Worm (Caenorhabditis elegans) whole organism, L1 larva: ENCODE data around the gene Y116A8C.33.

ENCODE experiments used
- aly-2 ChIP-seq: fragments of 150-350 bp; optimal IDR thresholded peaks from 2 replicates; lab custom pipeline; 2014; ENCODE audit warnings: missing biosample characterization, missing genetic modification characterization
- ama-1 ChIP-seq: fragments of 150-350 bp; optimal IDR thresholded peaks from 2 replicates; lab custom pipeline; 2014
- ceh-63 ChIP-seq: fragments of 200-800 bp; sonication (Bioruptor generic); optimal IDR thresholded peaks from 2 replicates; lab custom pipeline; 2018; ENCODE audit warnings: mild to moderate bottlenecking, missing genetic modification characterization, missing compliant biosample characterization
- ceh-8 ChIP-seq: fragments of 200-800 bp; sonication (Bioruptor generic); optimal IDR thresholded peaks from 2 replicates; lab custom pipeline; 2018; ENCODE audit warnings: mild to moderate bottlenecking, missing genetic modification characterization, moderate library complexity, missing compliant biosample characterization
- ceh-82 ChIP-seq, 3 experiments: fragments of 150-350 bp in 1 of 3; sonication (generic microtip) in 2 of 3; optimal IDR thresholded peaks; 2 replicates each; lab custom pipeline; 2014 to 2017; ENCODE audit warnings: missing biosample characterization in 3 of 3, missing genetic modification characterization in 3 of 3
- ceh-90 ChIP-seq: sonication (generic microtip); optimal IDR thresholded peaks from 2 replicates; lab custom pipeline; 2016; ENCODE audit warnings: missing genetic modification characterization, missing compliant biosample characterization
- ces-1 ChIP-seq: fragments of 150-350 bp; optimal IDR thresholded peaks from 2 replicates; lab custom pipeline; 2014; ENCODE audit warnings: missing biosample characterization, missing genetic modification reagents, missing genetic modification characterization
- dpl-1 ChIP-seq, 3 experiments: fragments of 150-350 bp in 2 of 3; sonication (generic microtip) in 1 of 3; optimal IDR thresholded peaks; 2 replicates each; lab custom pipeline; 2014 to 2017; ENCODE audit warnings: missing biosample characterization in 3 of 3, missing genetic modification characterization in 3 of 3, missing genetic modification reagents in 3 of 3
- dsc-1 ChIP-seq: sonication (generic microtip); optimal IDR thresholded peaks from 2 replicates; lab custom pipeline; 2016; ENCODE audit warnings: mild to moderate bottlenecking, missing genetic modification characterization, missing compliant biosample characterization
- efl-1 ChIP-seq, 4 experiments: fragments of 150-350 bp; optimal IDR thresholded peaks in 3 of 4; peaks in 1 of 4; 1 replicate in 1 of 4; 2 replicates in 3 of 4; lab custom pipeline; 2014; ENCODE audit warnings: missing biosample characterization in 2 of 4, missing genetic modification characterization in 2 of 4, missing genetic modification reagents in 2 of 4
- efl-3 ChIP-seq: fragments of 200-800 bp; sonication (Bioruptor generic); optimal IDR thresholded peaks from 2 replicates; lab custom pipeline; 2018; ENCODE audit warnings: mild to moderate bottlenecking, missing genetic modification characterization, missing compliant biosample characterization
- egl-13 ChIP-seq: sonication (generic microtip); optimal IDR thresholded peaks from 2 replicates; lab custom pipeline; 2016; ENCODE audit warnings: missing genotype, missing genetic modification reagents, missing genetic modification characterization, missing compliant biosample characterization
- elt-2 ChIP-seq: sonication (generic microtip); optimal IDR thresholded peaks from 2 replicates; lab custom pipeline; 2016; ENCODE audit warnings: missing genetic modification characterization, mild to moderate bottlenecking, inconsistent platforms, missing compliant biosample characterization, missing genetic modification reagents
- elt-3 ChIP-seq, 6 experiments: fragments of 150-350 bp in 1 of 6; sonication (generic microtip); optimal IDR thresholded peaks; 2 replicates each; lab custom pipeline; 2017 to 2018; ENCODE audit warnings: missing biosample characterization in 6 of 6, missing genetic modification characterization in 6 of 6, inconsistent platforms in 1 of 6
- ets-5 ChIP-seq: fragments of 200-800 bp; sonication (Bioruptor generic); IDR thresholded peaks from 2 replicates; pipeline ENCODE4 v1.3.6; 2022; ENCODE audit warnings: missing genetic modification characterization, missing compliant biosample characterization
- fkh-10 ChIP-seq: sonication (generic microtip); optimal IDR thresholded peaks from 2 replicates; lab custom pipeline; 2017; ENCODE audit warnings: missing biosample characterization, missing genetic modification reagents, missing genetic modification characterization
- fkh-4 ChIP-seq: sonication (generic microtip); optimal IDR thresholded peaks from 2 replicates; lab custom pipeline; 2016; ENCODE audit warnings: missing compliant biosample characterization, missing genetic modification characterization, borderline replicate concordance
- fkh-8 ChIP-seq: sonication (generic microtip); optimal IDR thresholded peaks from 2 replicates; lab custom pipeline; 2016; ENCODE audit warnings: mild to moderate bottlenecking, missing genetic modification characterization, missing compliant biosample characterization
- hlh-17 ChIP-seq: fragments of 200-800 bp; sonication (Bioruptor generic); optimal IDR thresholded peaks from 2 replicates; lab custom pipeline; 2018; ENCODE audit warnings: missing genetic modification characterization, mild to moderate bottlenecking, missing compliant biosample characterization, moderate library complexity, borderline replicate concordance
- hlh-4 ChIP-seq: sonication (generic microtip); optimal IDR thresholded peaks from 2 replicates; lab custom pipeline; 2016; ENCODE audit warnings: mild to moderate bottlenecking, missing genetic modification characterization, missing compliant biosample characterization
- irx-1 ChIP-seq: sonication (generic microtip); optimal IDR thresholded peaks from 2 replicates; lab custom pipeline; 2016; ENCODE audit warnings: missing genetic modification characterization, missing compliant biosample characterization
- isw-1 ChIP-seq: fragments of 200-800 bp; sonication (Bioruptor generic); IDR thresholded peaks from 2 replicates; pipeline ENCODE4 v1.3.6; 2022; ENCODE audit warnings: missing genetic modification characterization, missing compliant biosample characterization
- jun-1 ChIP-seq: fragments of 150-350 bp; optimal IDR thresholded peaks from 2 replicates; lab custom pipeline; 2014; ENCODE audit warnings: missing biosample characterization, missing genetic modification reagents, missing genetic modification characterization
- lin-14 ChIP-seq: fragments of 200-800 bp; sonication (Bioruptor generic); optimal IDR thresholded peaks from 2 replicates; lab custom pipeline; 2018; ENCODE audit warnings: mild to moderate bottlenecking, missing genetic modification characterization, moderate library complexity, missing compliant biosample characterization
- lin-15B ChIP-seq: fragments of 150-350 bp; sonication (generic microtip); optimal IDR thresholded peaks from 3 replicates; lab custom pipeline; 2014; ENCODE audit warnings: missing biosample characterization, missing genetic modification characterization
- lir-3 ChIP-seq: sonication (generic microtip); optimal IDR thresholded peaks from 2 replicates; lab custom pipeline; 2016; ENCODE audit warnings: mild to moderate bottlenecking, missing genetic modification characterization, moderate library complexity, missing compliant biosample characterization; ENCODE audit not compliant: poor library complexity
- mdl-1 ChIP-seq, 2 experiments: fragments of 150-350 bp; optimal IDR thresholded peaks; 2 replicates each; lab custom pipeline; 2014 to 2017; ENCODE audit warnings: missing biosample characterization in 2 of 2, missing genetic modification characterization in 2 of 2, inconsistent platforms in 1 of 2
- mep-1 ChIP-seq: fragments of 150-350 bp; optimal IDR thresholded peaks from 2 replicates; lab custom pipeline; 2014; ENCODE audit warnings: missing biosample characterization, missing genetic modification characterization
- nhr-11 ChIP-seq: fragments of 150-350 bp; optimal IDR thresholded peaks from 2 replicates; lab custom pipeline; 2014; ENCODE audit warnings: missing biosample characterization, missing genetic modification characterization
- nhr-12 ChIP-seq: sonication (generic microtip); optimal IDR thresholded peaks from 2 replicates; lab custom pipeline; 2017; ENCODE audit warnings: missing biosample characterization, missing genetic modification characterization
- nhr-19 ChIP-seq: fragments of 200-800 bp; sonication (Bioruptor generic); conservative IDR thresholded peaks from 2 replicates; pipeline ENCODE4 v1.3.6; 2022; ENCODE audit warnings: missing genetic modification characterization, missing compliant biosample characterization
- nhr-20 ChIP-seq: sonication (generic microtip); optimal IDR thresholded peaks from 2 replicates; lab custom pipeline; 2016; ENCODE audit warnings: mild to moderate bottlenecking, missing genetic modification characterization, missing compliant biosample characterization
- nhr-28 ChIP-seq: fragments of 150-350 bp; optimal IDR thresholded peaks from 2 replicates; lab custom pipeline; 2014; ENCODE audit warnings: missing biosample characterization, missing genetic modification characterization
- nhr-84 ChIP-seq: sonication (generic microtip); optimal IDR thresholded peaks from 2 replicates; lab custom pipeline; 2017; ENCODE audit warnings: missing biosample characterization, missing genetic modification characterization
- nhr-85 ChIP-seq: sonication (generic microtip); peaks from one replicate; lab custom pipeline; 2016; ENCODE audit warnings: missing genetic modification characterization, inconsistent platforms, missing compliant biosample characterization
- nhr-90 ChIP-seq: sonication (generic microtip); optimal IDR thresholded peaks from 2 replicates; lab custom pipeline; 2016; ENCODE audit warnings: mild to moderate bottlenecking, missing genetic modification characterization, missing compliant biosample characterization; ENCODE audit not compliant: poor library complexity
- pag-3 ChIP-seq: sonication (generic microtip); optimal IDR thresholded peaks from 2 replicates; lab custom pipeline; 2017; ENCODE audit warnings: missing genetic modification characterization, mild to moderate bottlenecking, missing compliant biosample characterization, antibody characterized with exemption, borderline replicate concordance; ENCODE audit not compliant: insufficient read depth
- pax-3 ChIP-seq: fragments of 200-800 bp; sonication (Bioruptor generic); optimal IDR thresholded peaks from 2 replicates; lab custom pipeline; 2018; ENCODE audit warnings: mild to moderate bottlenecking, missing genetic modification characterization, moderate library complexity, missing compliant biosample characterization
- snpc-4 ChIP-seq: fragments of 150-350 bp; optimal IDR thresholded peaks from 2 replicates; lab custom pipeline; 2014; ENCODE audit warnings: missing biosample characterization, missing genetic modification characterization
- snu-23 ChIP-seq: sonication (generic microtip); optimal IDR thresholded peaks from 2 replicates; lab custom pipeline; 2016; ENCODE audit warnings: missing genetic modification characterization, missing compliant biosample characterization
- sup-37 ChIP-seq: fragments of 200-800 bp; sonication (Bioruptor generic); optimal IDR thresholded peaks from 2 replicates; lab custom pipeline; 2018; ENCODE audit warnings: mild to moderate bottlenecking, missing genetic modification characterization, missing compliant biosample characterization
- tlp-1 ChIP-seq: fragments of 150-350 bp; optimal IDR thresholded peaks from 2 replicates; lab custom pipeline; 2014; ENCODE audit warnings: missing biosample characterization, missing genetic modification characterization
- unc-130 ChIP-seq: fragments of 150-350 bp; optimal IDR thresholded peaks from 2 replicates; lab custom pipeline; 2017; ENCODE audit warnings: missing biosample characterization, missing genetic modification characterization, inconsistent platforms
- unc-98 ChIP-seq: fragments of 200-800 bp; sonication (Bioruptor generic); IDR thresholded peaks from 2 replicates; pipeline ENCODE4 v1.3.6; 2022; ENCODE audit warnings: missing genetic modification characterization, missing compliant biosample characterization
- vab-15 ChIP-seq: sonication (generic microtip); optimal IDR thresholded peaks from 2 replicates; lab custom pipeline; 2017; ENCODE audit warnings: missing genotype, mild to moderate bottlenecking, missing genetic modification characterization, missing compliant biosample characterization
- xbp-1 ChIP-seq: sonication (generic microtip); optimal IDR thresholded peaks from 2 replicates; lab custom pipeline; 2016; ENCODE audit warnings: missing genetic modification characterization, missing compliant biosample characterization
- ztf-11 ChIP-seq, 2 experiments: sonication (generic microtip); optimal IDR thresholded peaks; 2 replicates each; lab custom pipeline; 2016 to 2017; ENCODE audit warnings: missing genetic modification characterization in 2 of 2, missing biosample characterization in 1 of 2, missing compliant biosample characterization in 1 of 2

Y116A8C.33 gene

ce11 chrIV:17084839-17085238 is 27.1 kb upstream of the Y116A8C.33 start:
- TF ChIP-seq efl-1 (optimal IDR thresholded peaks at IDR 0.05; lab: Kevin White, UChicago) (peak in 1 of 2 experiments; percentile 38), efl-1 (GFP tag; optimal IDR thresholded peaks at IDR 0.05 in 1 of 2; lab: Kevin White, UChicago) (no peak), lin-15B (tag; lab: Kevin White, UChicago) (no peak)

ce11 chrIV:17087384-17088099 is 24.4 kb upstream of the Y116A8C.33 start, which contains the start of the genes snx-13 and snr-1:
Gene snx-13 (minus strand): TSS chrIV:17087438.
Gene snr-1 (plus strand): TSS chrIV:17088049.
- TF ChIP-seq snu-23 (GFP tag; lab: Kevin White, UChicago) (peak; percentile 87), unc-98 (peak; percentile 98), nhr-90 (peak; percentile 90), elt-3 (tag; optimal IDR thresholded peaks at IDR 0.05; lab: Kevin White, UChicago) (peak in 1 of 6 experiments; percentile 5), fkh-10 (peak; percentile 57), ama-1 (no peak), ceh-90 (tag; lab: Kevin White, UChicago) (peak; percentile 71), mdl-1 (tag; optimal IDR thresholded peaks at IDR 0.05; lab: Kevin White, UChicago) (peak in 1 of 2 experiments; percentile 75), mep-1 (tag; lab: Kevin White, UChicago) (peak; percentile 80), nhr-19 (GFP tag; lab: Robert Waterston, UW) (peak; percentile 82), pag-3 (no peak), ces-1 (GFP tag; lab: Kevin White, UChicago) (peak; percentile 14), snpc-4 (tag; lab: Kevin White, UChicago) (peak; percentile 2), nhr-28 (tag; lab: Kevin White, UChicago) (no peak), hlh-4 (no peak), jun-1 (tag; lab: Kevin White, UChicago) (peak; percentile 50), nhr-20 (tag; lab: Kevin White, UChicago) (peak; percentile 81), lir-3 (tag; lab: Kevin White, UChicago) (peak; percentile 81), tlp-1 (tag; lab: Kevin White, UChicago) (no peak), nhr-12 (tag; lab: Kevin White, UChicago) (no peak), hlh-17 (GFP tag; lab: Kevin White, UChicago) (no peak), ztf-11 (tag; optimal IDR thresholded peaks at IDR 0.05; lab: Kevin White, UChicago) (peak in 1 of 2 experiments; percentile 79), ceh-82 (tag; optimal IDR thresholded peaks at IDR 0.05; lab: Kevin White, UChicago) (peak; percentile 80 to 87 (median 85)), xbp-1 (tag; lab: Kevin White, UChicago) (peak; percentile 87), dsc-1 (tag; lab: Kevin White, UChicago) (peak; percentile 62), efl-3 (no peak), nhr-11 (tag; lab: Kevin White, UChicago) (no peak), unc-130 (tag; lab: Kevin White, UChicago) (peak; percentile 31), egl-13 (tag; lab: Kevin White, UChicago) (peak; percentile 66), elt-2 (tag; lab: Kevin White, UChicago) (peak; percentile 58), ets-5 (GFP tag; lab: Robert Waterston, UW) (no peak), ceh-8 (GFP tag; lab: Kevin White, UChicago) (peak; percentile 52), lin-14 (GFP tag; lab: Kevin White, UChicago) (peak; percentile 91), pax-3 (peak; percentile 96), nhr-85 (peak; percentile 92), irx-1 (tag; lab: Kevin White, UChicago) (peak; percentile 68), fkh-8 (peak; percentile 96), fkh-4 (peak; percentile 68), isw-1 (GFP tag; lab: Robert Waterston, UW) (peak; percentile 90), ceh-63 (GFP tag; lab: Kevin White, UChicago) (peak; percentile 81), efl-1 (optimal IDR thresholded peaks at IDR 0.05; lab: Kevin White, UChicago) (peak; percentile 75 to 77), efl-1 (GFP tag; optimal IDR thresholded peaks at IDR 0.05 in 1 of 2; lab: Kevin White, UChicago) (peak; percentile 64 to 94), aly-2 (tag; lab: Kevin White, UChicago) (peak; percentile 17), sup-37 (peak; percentile 40), nhr-84 (tag; lab: Kevin White, UChicago) (no peak), dpl-1 (GFP tag; optimal IDR thresholded peaks at IDR 0.05; lab: Kevin White, UChicago) (peak; percentile 63 to 69 (median 64)), vab-15 (tag; lab: Kevin White, UChicago) (peak; percentile 95)
